Fruit fly (Drosophila melanogaster) whole organism, prepupa: Measurements from ENCODE around the gene SC35.
A peak's percentile ranks its signal among the peaks of the same experiment; 100 is the strongest.

Experiments used
- CG3919 ChIP-seq: fragments of 200-800 bp; sonication (Bioruptor generic); optimal IDR thresholded peaks from 3 replicates; lab custom pipeline; 2016; ENCODE audit warnings: missing biosample characterization, missing genetic modification characterization
- fkh ChIP-seq: fragments of 200-800 bp; sonication (Bioruptor generic); optimal IDR thresholded peaks from 3 replicates; lab custom pipeline; 2017; ENCODE audit warnings: missing biosample characterization, mild to moderate bottlenecking, missing genetic modification characterization, moderate library complexity

dm6 chr2L:12483866-12484554 is 49.5 kb upstream of the SC35 start:
- peak; percentile 79 for TF ChIP-seq fkh (GFP tag; lab: Kevin White, UChicago)
- TF ChIP-seq CG3919 (GFP tag; lab: Kevin White, UChicago), result peak; percentile 96
